Worm (Caenorhabditis elegans): ENCODE data around the gene spig-7.

ce11 chrV:1476841-1477240, 17.7 kb upstream of the spig-7 start:
- TF ChIP-seq unc-62 (GFP tag; optimal IDR thresholded peaks at IDR 0.05) (no peak), attf-3 (GFP tag; conservative IDR thresholded peaks at IDR 0.05) (no peak), dpff-1 (tag; optimal IDR thresholded peaks at IDR 0.05) (no peak), Y56A3A.18 (GFP tag; IDR thresholded peaks at IDR 0.05) (no peak), rcor-1 (GFP tag; IDR thresholded peaks at IDR 0.05) (0 out of 2 replicates have a peak, but pooled peaks have one; percentile 5), dpl-1 (GFP tag; optimal IDR thresholded peaks at IDR 0.05) (no peak), zfh-2 (GFP tag; conservative IDR thresholded peaks at IDR 0.05) (no peak), ekl-4 (GFP tag; IDR thresholded peaks at IDR 0.05) (no peak)

Data from whole organism, young adult.